Worm (Caenorhabditis elegans) whole organism, mixed stage, embryonic: ENCODE data around the gene pcp-2.

ENCODE experiments used
- elt-1 ChIP-seq: sonication (generic microtip); optimal IDR thresholded peaks from 2 replicates; lab custom pipeline; 2017; ENCODE audit warnings: missing genetic modification characterization, mild to moderate bottlenecking, missing compliant biosample characterization, antibody characterized with exemption, moderate library complexity, borderline replicate concordance; ENCODE audit not compliant: insufficient read depth
- elt-3 ChIP-seq: fragments of 150-350 bp; optimal IDR thresholded peaks from 2 replicates; lab custom pipeline; 2014; ENCODE audit warnings: missing biosample characterization, missing genetic modification characterization
- lin-13 ChIP-seq: fragments of 150-350 bp; optimal IDR thresholded peaks from 2 replicates; lab custom pipeline; 2014; ENCODE audit warnings: missing biosample characterization, missing genetic modification characterization
- lsy-2 ChIP-seq: fragments of 150-350 bp; optimal IDR thresholded peaks from 2 replicates; lab custom pipeline; 2014; ENCODE audit warnings: missing biosample characterization, missing genetic modification characterization
- nhr-2 ChIP-seq: fragments of 150-350 bp; optimal IDR thresholded peaks from 2 replicates; lab custom pipeline; 2014; ENCODE audit warnings: missing biosample characterization, missing genetic modification characterization
- nhr-237 ChIP-seq: fragments of 150-350 bp; optimal IDR thresholded peaks from 2 replicates; lab custom pipeline; 2014; ENCODE audit warnings: missing biosample characterization, missing genetic modification characterization
- nhr-76 ChIP-seq: sonication (generic microtip); optimal IDR thresholded peaks from 2 replicates; lab custom pipeline; 2017; ENCODE audit warnings: missing biosample characterization, missing genetic modification characterization
- unc-62 ChIP-seq: fragments of 150-350 bp; optimal IDR thresholded peaks from 2 replicates; lab custom pipeline; 2014; ENCODE audit warnings: missing biosample characterization, missing genetic modification reagents, missing genetic modification characterization

- TF ChIP-seq lsy-2 (tag; lab: Kevin White, UChicago): no peak
- no peak for TF ChIP-seq elt-3 (tag; lab: Kevin White, UChicago)
- no peak for TF ChIP-seq nhr-237
- TF ChIP-seq lin-13 (tag; lab: Kevin White, UChicago): no peak
- TF ChIP-seq nhr-2: no peak
- no peak for TF ChIP-seq nhr-76 (tag; lab: Kevin White, UChicago)
- TF ChIP-seq unc-62 (GFP tag; lab: Kevin White, UChicago): no peak
- no peak for TF ChIP-seq elt-1 (tag; lab: Kevin White, UChicago)
Measured at ce11 chrIV:9150175-9150574, 14.8 kb downstream of the pcp-2 start, which contains the start of gene F23B2.7.
